Fruit fly (Drosophila melanogaster) whole organism, prepupa: ENCODE results near the gene Saf-B.

ENCODE experiments used
- CG16779 ChIP-seq: fragments of 200-800 bp; sonication (Bioruptor generic); optimal IDR thresholded peaks from 3 replicates; lab custom pipeline; 2017; ENCODE audit warnings: missing biosample characterization, mild to moderate bottlenecking, missing genetic modification characterization
- CG3032 ChIP-seq: fragments of 200-800 bp; optimal IDR thresholded peaks from 2 replicates; lab custom pipeline; 2019; ENCODE audit warnings: missing biosample characterization, mild to moderate bottlenecking, missing genetic modification characterization, moderate library complexity
- CG8119 ChIP-seq: fragments of 200-800 bp; sonication (Bioruptor generic); IDR thresholded peaks from 3 replicates; pipeline ENCODE4 v1.3.6; 2022; ENCODE audit warnings: missing biosample characterization, missing genetic modification characterization
- Eip93F ChIP-seq: fragments of 200-800 bp; sonication (Bioruptor generic); optimal IDR thresholded peaks from 2 replicates; lab custom pipeline; 2016; ENCODE audit warnings: missing biosample characterization, mild to moderate bottlenecking, missing genetic modification characterization
- Sox14 ChIP-seq: fragments of 200-800 bp; sonication (Bioruptor generic); optimal IDR thresholded peaks from 3 replicates; lab custom pipeline; 2016; ENCODE audit warnings: missing biosample characterization, missing genetic modification characterization
- Sox15 ChIP-seq: fragments of 200-800 bp; sonication (Bioruptor generic); optimal IDR thresholded peaks from 3 replicates; lab custom pipeline; 2016; ENCODE audit warnings: missing biosample characterization, missing genetic modification characterization
- cyc ChIP-seq: fragments of 200-800 bp; sonication (Bioruptor generic); optimal IDR thresholded peaks from 3 replicates; lab custom pipeline; 2016; ENCODE audit warnings: missing biosample characterization, missing genetic modification characterization
- pdm3 ChIP-seq: fragments of 200-800 bp; sonication (Bioruptor generic); optimal IDR thresholded peaks from 3 replicates; lab custom pipeline; 2016; ENCODE audit warnings: missing biosample characterization, missing genetic modification characterization
- ss ChIP-seq, 2 experiments: fragments of 200-800 bp; sonication (Bioruptor generic); optimal IDR thresholded peaks; 2 replicates in 1 of 2; 3 replicates in 1 of 2; lab custom pipeline; 2017 to 2018; ENCODE audit warnings: mild to moderate bottlenecking in 2 of 2, missing biosample characterization in 2 of 2, missing genetic modification characterization in 2 of 2, moderate library complexity in 1 of 2

DNA sequence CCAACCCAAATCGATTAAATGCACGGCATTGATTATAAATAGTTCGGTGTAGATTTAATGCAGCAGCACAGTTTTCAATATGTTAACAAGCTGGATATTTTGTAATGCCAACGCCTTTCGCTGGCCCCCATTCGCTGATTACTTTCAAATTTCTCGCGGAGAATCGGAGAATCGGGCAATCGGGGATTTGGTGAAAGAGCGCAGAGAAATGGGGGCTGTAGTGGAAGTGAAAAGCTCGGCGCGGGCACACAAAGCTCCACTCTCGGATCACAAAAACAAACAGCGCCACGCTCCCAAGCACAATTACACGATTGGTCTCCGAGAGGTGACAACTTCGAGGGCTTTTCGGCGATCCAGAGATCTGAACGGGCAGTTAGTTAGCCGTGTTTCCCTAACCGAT is 24.4 kb downstream of the Saf-B start, which contains the start of gene Esp:
- no peak for TF ChIP-seq pdm3 (GFP tag; lab: Kevin White, UChicago)
- TF ChIP-seq cyc (GFP tag; lab: Kevin White, UChicago) = no peak
- TF ChIP-seq Sox14 (GFP tag; lab: Kevin White, UChicago) = no peak
- TF ChIP-seq Sox15 (GFP tag; lab: Kevin White, UChicago) = no peak
- TF ChIP-seq ss (GFP tag; optimal IDR thresholded peaks at IDR 0.05; lab: Kevin White, UChicago) = no peak
- TF ChIP-seq CG3032 = no peak
- no peak for TF ChIP-seq Eip93F
- no peak for TF ChIP-seq CG8119 (GFP tag; lab: Robert Waterston, UW)
- no peak for TF ChIP-seq CG16779
